Worm (Caenorhabditis elegans) whole organism, young adult: ENCODE measurements around the gene erp-44.3.
A peak's percentile ranks its signal among the peaks of the same experiment; 100 is the strongest.

Experiments used
- C17E4.6 ChIP-seq: fragments of 200-800 bp; sonication (Bioruptor generic); IDR thresholded peaks from 2 replicates; pipeline ENCODE4 v1.3.6; 2022; ENCODE audit warnings: missing genetic modification reagents, missing genetic modification characterization, missing compliant biosample characterization
- D2030.7 ChIP-seq: fragments of 200-800 bp; sonication (Bioruptor generic); IDR thresholded peaks from 2 replicates; pipeline ENCODE4 v1.3.6; 2022; ENCODE audit warnings: missing genetic modification reagents, missing genetic modification characterization, missing compliant biosample characterization
- F22D6.2 ChIP-seq: sonication (generic microtip); optimal IDR thresholded peaks from 2 replicates; lab custom pipeline; 2016; ENCODE audit warnings: mild to moderate bottlenecking, missing genetic modification characterization, missing compliant biosample characterization
- F37B4.10 ChIP-seq: fragments of 200-800 bp; sonication (Bioruptor generic); IDR thresholded peaks from 2 replicates; pipeline ENCODE4 v1.3.6; 2022; ENCODE audit warnings: missing genetic modification characterization, missing compliant biosample characterization
- F49E8.2 ChIP-seq: sonication (generic microtip); optimal IDR thresholded peaks from 3 replicates; lab custom pipeline; 2017; ENCODE audit warnings: missing genetic modification characterization, mild to moderate bottlenecking, missing compliant biosample characterization, antibody characterized with exemption, moderate library complexity; ENCODE audit not compliant: insufficient read depth
- F57A8.1 ChIP-seq: fragments of 200-800 bp; sonication (Bioruptor generic); optimal IDR thresholded peaks from 2 replicates; lab custom pipeline; 2018; ENCODE audit warnings: mild to moderate bottlenecking, missing genetic modification characterization, moderate library complexity, missing compliant biosample characterization
- K12H6.12 ChIP-seq: fragments of 200-800 bp; sonication (Bioruptor generic); optimal IDR thresholded peaks from 2 replicates; lab custom pipeline; 2018; ENCODE audit warnings: mild to moderate bottlenecking, missing genetic modification characterization, missing compliant biosample characterization
- T07F8.4 ChIP-seq: sonication (generic microtip); optimal IDR thresholded peaks from 2 replicates; lab custom pipeline; 2016; ENCODE audit warnings: mild to moderate bottlenecking, missing genetic modification characterization, moderate library complexity, missing compliant biosample characterization
- T26A5.8 ChIP-seq: sonication (generic microtip); optimal IDR thresholded peaks from 2 replicates; lab custom pipeline; 2016; ENCODE audit warnings: missing genetic modification characterization, missing compliant biosample characterization
- Y53F4B.3 ChIP-seq: fragments of 200-800 bp; sonication (Bioruptor generic); IDR thresholded peaks from 2 replicates; pipeline ENCODE4 v1.3.6; 2022; ENCODE audit warnings: missing genetic modification reagents, missing genetic modification characterization, missing compliant biosample characterization
- Y56A3A.18 ChIP-seq: fragments of 200-800 bp; sonication (Bioruptor generic); IDR thresholded peaks from 2 replicates; pipeline ENCODE4 v1.3.6; 2022; ENCODE audit warnings: missing genetic modification reagents, missing genetic modification characterization, missing compliant biosample characterization
- akir-1 ChIP-seq: fragments of 200-800 bp; sonication (Bioruptor generic); optimal IDR thresholded peaks from 2 replicates; lab custom pipeline; 2018; ENCODE audit warnings: mild to moderate bottlenecking, missing genetic modification characterization, moderate library complexity, missing compliant biosample characterization
- attf-5 ChIP-seq: fragments of 200-800 bp; sonication (Bioruptor generic); optimal IDR thresholded peaks from 2 replicates; lab custom pipeline; 2018; ENCODE audit warnings: mild to moderate bottlenecking, missing genetic modification characterization, missing compliant biosample characterization
- attf-6 ChIP-seq: fragments of 200-800 bp; sonication (Bioruptor generic); IDR thresholded peaks from 2 replicates; pipeline ENCODE4 v1.3.6; 2022; ENCODE audit warnings: missing genetic modification reagents, missing genetic modification characterization, missing compliant biosample characterization
- cebp-1 ChIP-seq, 2 experiments: fragments of 200-800 bp in 1 of 2; sonication (Bioruptor generic) in 1 of 2; sonication (generic microtip) in 1 of 2; IDR thresholded peaks in 1 of 2; optimal IDR thresholded peaks in 1 of 2; 2 replicates each; pipeline versions ENCODE4 v1.3.6 to Lab custom; 2017 to 2022; ENCODE audit warnings: missing compliant biosample characterization in 2 of 2, missing genetic modification characterization in 2 of 2, mild to moderate bottlenecking in 1 of 2, missing genetic modification reagents in 1 of 2, moderate library complexity in 1 of 2
- cebp-2 ChIP-seq: fragments of 200-800 bp; sonication (Bioruptor generic); IDR thresholded peaks from 2 replicates; pipeline ENCODE4 v1.3.6; 2022; ENCODE audit warnings: missing genetic modification characterization, missing compliant biosample characterization
- ceh-100 ChIP-seq: fragments of 200-800 bp; sonication (Bioruptor generic); IDR thresholded peaks from 2 replicates; pipeline ENCODE4 v1.3.6; 2022; ENCODE audit warnings: missing genetic modification reagents, missing genetic modification characterization, missing compliant biosample characterization
- ceh-79 ChIP-seq: sonication (generic microtip); optimal IDR thresholded peaks from 2 replicates; lab custom pipeline; 2017; ENCODE audit warnings: mild to moderate bottlenecking, missing genetic modification characterization, missing compliant biosample characterization
- ceh-91 ChIP-seq: fragments of 200-800 bp; sonication (Bioruptor generic); IDR thresholded peaks from 2 replicates; pipeline ENCODE4 v1.3.6; 2022; ENCODE audit warnings: missing genetic modification reagents, missing genetic modification characterization, missing compliant biosample characterization
- dox-1 ChIP-seq: fragments of 200-800 bp; sonication (Bioruptor generic); IDR thresholded peaks from 2 replicates; pipeline ENCODE4 v1.3.6; 2022; ENCODE audit warnings: missing genetic modification reagents, missing genetic modification characterization, missing compliant biosample characterization
- dpff-1 ChIP-seq: sonication (generic microtip); optimal IDR thresholded peaks from 2 replicates; lab custom pipeline; 2017; ENCODE audit warnings: mild to moderate bottlenecking, missing genetic modification characterization, missing compliant biosample characterization
- egl-44 ChIP-seq: fragments of 200-800 bp; sonication (Bioruptor generic); IDR thresholded peaks from 2 replicates; pipeline ENCODE4 v1.3.6; 2022; ENCODE audit warnings: missing genetic modification reagents, missing genetic modification characterization, missing compliant biosample characterization
- egrh-3 ChIP-seq: fragments of 200-800 bp; sonication (Bioruptor generic); IDR thresholded peaks from 2 replicates; pipeline ENCODE4 v1.3.6; 2022; ENCODE audit warnings: missing genetic modification reagents, missing genetic modification characterization, missing compliant biosample characterization
- ets-4 ChIP-seq: fragments of 200-800 bp; sonication (Bioruptor generic); optimal IDR thresholded peaks from 2 replicates; lab custom pipeline; 2018; ENCODE audit warnings: mild to moderate bottlenecking, missing genetic modification characterization, missing compliant biosample characterization
- hlh-12 ChIP-seq: sonication (generic microtip); optimal IDR thresholded peaks from 2 replicates; lab custom pipeline; 2016; ENCODE audit warnings: missing genetic modification characterization, missing compliant biosample characterization
- lin-40 ChIP-seq: sonication (generic microtip); optimal IDR thresholded peaks from 2 replicates; lab custom pipeline; 2016; ENCODE audit warnings: missing genetic modification characterization, mild to moderate bottlenecking, missing compliant biosample characterization, missing genotype, missing genetic modification reagents
- lin-54 ChIP-seq: fragments of 200-800 bp; sonication (Bioruptor generic); optimal IDR thresholded peaks from 2 replicates; lab custom pipeline; 2018; ENCODE audit warnings: mild to moderate bottlenecking, missing genetic modification characterization, missing compliant biosample characterization
- lir-1 ChIP-seq: fragments of 200-800 bp; sonication (Bioruptor generic); conservative IDR thresholded peaks from 2 replicates; pipeline ENCODE4 v1.3.6; 2022; ENCODE audit warnings: missing genetic modification reagents, missing genetic modification characterization, missing compliant biosample characterization
- madf-10 ChIP-seq: sonication (generic microtip); optimal IDR thresholded peaks from 2 replicates; lab custom pipeline; 2016; ENCODE audit warnings: mild to moderate bottlenecking, missing genetic modification characterization, missing compliant biosample characterization
- madf-6 ChIP-seq: fragments of 200-800 bp; sonication (Bioruptor generic); IDR thresholded peaks from 2 replicates; pipeline ENCODE4 v1.3.6; 2022; ENCODE audit warnings: missing genetic modification reagents, missing genetic modification characterization, missing compliant biosample characterization
- madf-8 ChIP-seq: fragments of 200-800 bp; sonication (Bioruptor generic); conservative IDR thresholded peaks from 2 replicates; pipeline ENCODE4 v1.3.6; 2022; ENCODE audit warnings: missing genetic modification reagents, missing genetic modification characterization, missing compliant biosample characterization
- mel-28 ChIP-seq: sonication (generic microtip); optimal IDR thresholded peaks from 2 replicates; lab custom pipeline; 2016; ENCODE audit warnings: borderline replicate concordance, mild to moderate bottlenecking, missing genetic modification characterization, missing compliant biosample characterization
- nfya-1 ChIP-seq: sonication (generic microtip); optimal IDR thresholded peaks from 2 replicates; lab custom pipeline; 2017; ENCODE audit warnings: antibody characterized with exemption, missing compliant biosample characterization, missing genetic modification characterization, borderline replicate concordance; ENCODE audit not compliant: insufficient read depth
- nfya-2 ChIP-seq: fragments of 200-800 bp; sonication (Bioruptor generic); IDR thresholded peaks from 2 replicates; pipeline ENCODE4 v1.3.6; 2022; ENCODE audit warnings: missing genetic modification reagents, missing genetic modification characterization, missing compliant biosample characterization
- nhr-120 ChIP-seq: fragments of 200-800 bp; sonication (Bioruptor generic); IDR thresholded peaks from 2 replicates; pipeline ENCODE4 v1.3.6; 2022; ENCODE audit warnings: missing genetic modification characterization, missing compliant biosample characterization
- nhr-80 ChIP-seq: sonication (generic microtip); optimal IDR thresholded peaks from 2 replicates; lab custom pipeline; 2016; ENCODE audit warnings: missing genetic modification characterization, missing compliant biosample characterization
- nhr-90 ChIP-seq: sonication (generic microtip); optimal IDR thresholded peaks from 2 replicates; lab custom pipeline; 2016; ENCODE audit warnings: missing genotype, mild to moderate bottlenecking, missing genetic modification characterization, missing compliant biosample characterization
- repo-1 ChIP-seq: sonication (generic microtip); optimal IDR thresholded peaks from 2 replicates; lab custom pipeline; 2017; ENCODE audit warnings: mild to moderate bottlenecking, missing genetic modification characterization, missing compliant biosample characterization
- rpc-1 ChIP-seq, 2 experiments: fragments of 150-350 bp in 1 of 2; sonication (generic microtip) in 1 of 2; optimal IDR thresholded peaks; 2 replicates each; lab custom pipeline; 2014 to 2018; ENCODE audit warnings: missing biosample characterization in 1 of 2, missing genetic modification characterization in 1 of 2, missing genetic modification reagents in 1 of 2, missing genotype in 1 of 2
- sdz-38 ChIP-seq: sonication (generic microtip); optimal IDR thresholded peaks from 2 replicates; lab custom pipeline; 2016; ENCODE audit warnings: missing genotype, missing genetic modification characterization, missing compliant biosample characterization
- sea-2 ChIP-seq: fragments of 200-800 bp; sonication (Bioruptor generic); IDR thresholded peaks from 2 replicates; pipeline ENCODE4 v1.3.6; 2022; ENCODE audit warnings: missing genetic modification characterization, missing compliant biosample characterization
- snpc-4 ChIP-seq, 5 experiments: fragments of 150-350 bp in 1 of 5; sonication (generic microtip) in 4 of 5; optimal IDR thresholded peaks; 2 replicates each; lab custom pipeline; 2014 to 2018; ENCODE audit warnings: missing genetic modification characterization in 5 of 5, missing biosample characterization in 3 of 5, antibody characterized with exemption in 2 of 5, mild to moderate bottlenecking in 2 of 5, missing compliant biosample characterization in 2 of 5, missing genotype in 2 of 5, moderate library complexity in 2 of 5, missing genetic modification reagents in 1 of 5
- zfh-2 ChIP-seq: fragments of 200-800 bp; sonication (Bioruptor generic); conservative IDR thresholded peaks from 2 replicates; pipeline ENCODE4 v1.3.6; 2022; ENCODE audit warnings: missing genetic modification reagents, missing genetic modification characterization, missing compliant biosample characterization
- zim-3 ChIP-seq: sonication (generic microtip); optimal IDR thresholded peaks from 2 replicates; lab custom pipeline; 2017; ENCODE audit warnings: mild to moderate bottlenecking, missing genetic modification characterization, moderate library complexity, missing compliant biosample characterization
- ztf-18 ChIP-seq: sonication (generic microtip); optimal IDR thresholded peaks from 2 replicates; lab custom pipeline; 2016; ENCODE audit warnings: missing genotype, mild to moderate bottlenecking, missing genetic modification characterization, missing compliant biosample characterization
- ztf-22 ChIP-seq: fragments of 200-800 bp; sonication (Bioruptor generic); optimal IDR thresholded peaks from 2 replicates; lab custom pipeline; 2018; ENCODE audit warnings: mild to moderate bottlenecking, missing genetic modification characterization, moderate library complexity, missing compliant biosample characterization
- ztf-28 ChIP-seq: fragments of 200-800 bp; sonication (Bioruptor generic); IDR thresholded peaks from 2 replicates; pipeline ENCODE4 v1.3.6; 2022; ENCODE audit warnings: missing genetic modification reagents, missing genetic modification characterization, missing compliant biosample characterization

The erp-44.3 gene

ce11 chrIV:8136005-8136512, 13.6 kb downstream of the erp-44.3 start, which contains the start of the genes isp-1 and islo-1 (continued):
- TF ChIP-seq ceh-100 (GFP tag; lab: Robert Waterston, UW) (no peak), rpc-1 (optimal IDR thresholded peaks at IDR 0.05; lab: Kevin White, UChicago) (no peak), rpc-1 (tag; optimal IDR thresholded peaks at IDR 0.05; lab: Kevin White, UChicago) (no peak), nfya-1 (tag; lab: Kevin White, UChicago) (no peak), repo-1 (tag; lab: Kevin White, UChicago) (no peak), ets-4 (no peak), ceh-79 (tag; lab: Kevin White, UChicago) (no peak), lin-54 (GFP tag; lab: Kevin White, UChicago) (no peak), mel-28 (tag; lab: Kevin White, UChicago) (no peak), sdz-38 (no peak), sea-2 (no peak), lin-40 (tag; lab: Kevin White, UChicago) (no peak), madf-8 (peak; percentile 13; the same call in 1 of the 2 replicates), F22D6.2 (tag; lab: Kevin White, UChicago) (no peak), C17E4.6 (GFP tag; lab: Robert Waterston, UW) (no peak), K12H6.12 (tag; lab: Kevin White, UChicago) (peak; percentile 33), ztf-18 (tag; lab: Kevin White, UChicago) (no peak), ceh-91 (GFP tag; lab: Robert Waterston, UW) (0 out of 2 replicates have a peak, but pooled peaks have one; percentile 19), akir-1 (GFP tag; lab: Kevin White, UChicago) (no peak), madf-6 (GFP tag; lab: Robert Waterston, UW) (0 out of 2 replicates have a peak, but pooled peaks have one; percentile 19), hlh-12 (no peak), ztf-28 (no peak), attf-6 (GFP tag; lab: Robert Waterston, UW) (no peak), T07F8.4 (tag; lab: Kevin White, UChicago) (no peak), Y53F4B.3 (GFP tag; lab: Robert Waterston, UW) (no peak), lir-1 (GFP tag; lab: Robert Waterston, UW) (no peak), F37B4.10 (no peak), cebp-1 (GFP tag; IDR thresholded peaks at IDR 0.05; lab: Robert Waterston, UW) (no peak), cebp-1 (tag; optimal IDR thresholded peaks at IDR 0.05; lab: Kevin White, UChicago) (no peak), F49E8.2 (tag; lab: Kevin White, UChicago) (peak; percentile 1), attf-5 (GFP tag; lab: Kevin White, UChicago) (peak; percentile 82), dpff-1 (tag; lab: Kevin White, UChicago) (no peak), snpc-4 (GFP tag; optimal IDR thresholded peaks at IDR 0.05; lab: Kevin White, UChicago) (no peak), snpc-4 (tag; optimal IDR thresholded peaks at IDR 0.05; lab: Kevin White, UChicago) (peak in 2 of 4 experiments; percentile 46 to 53), T26A5.8 (tag; lab: Kevin White, UChicago) (no peak), zim-3 (no peak), zfh-2 (GFP tag; lab: Robert Waterston, UW) (no peak), nhr-90 (tag; lab: Kevin White, UChicago) (no peak), ztf-22 (GFP tag; lab: Kevin White, UChicago) (no peak), Y56A3A.18 (GFP tag; lab: Robert Waterston, UW) (no peak), madf-10 (tag; lab: Kevin White, UChicago) (no peak), cebp-2 (no peak), dox-1 (GFP tag; lab: Robert Waterston, UW) (peak; percentile 45; the same call in 1 of the 2 replicates), egrh-3 (GFP tag; lab: Robert Waterston, UW) (no peak), D2030.7 (GFP tag; lab: Robert Waterston, UW) (peak; percentile 33; the same call in 1 of the 2 replicates), egl-44 (GFP tag; lab: Robert Waterston, UW) (no peak), nfya-2 (GFP tag; lab: Robert Waterston, UW) (no peak), nhr-120 (GFP tag; lab: Robert Waterston, UW) (no peak), F57A8.1 (GFP tag; lab: Kevin White, UChicago) (no peak), nhr-80 (tag; lab: Kevin White, UChicago) (peak; percentile 57)
